Fruit fly (Drosophila melanogaster) Kc167 (cell line): ENCODE results near the gene CG14435.

Experiments
- Myc ChIP-seq: fragments of >200 bp; optimal IDR thresholded peaks from 2 replicates; lab custom pipeline; 2017; ENCODE audit warnings: missing external identifiers
- Sin3A ChIP-seq: fragments of >200 bp; optimal IDR thresholded peaks from 2 replicates; lab custom pipeline; 2018; ENCODE audit warnings: missing external identifiers
- h ChIP-seq: fragments of >200 bp; optimal IDR thresholded peaks from 3 replicates; lab custom pipeline; 2018; ENCODE audit warnings: missing external identifiers
- insv ChIP-seq: fragments of >200 bp; optimal IDR thresholded peaks from 3 replicates; lab custom pipeline; 2018; ENCODE audit warnings: missing external identifiers
- psq ChIP-seq: fragments of >200 bp; optimal IDR thresholded peaks from 2 replicates; lab custom pipeline; 2017; ENCODE audit warnings: missing external identifiers
- ttk ChIP-seq: sonication (Bioruptor generic); optimal IDR thresholded peaks from 2 replicates; lab custom pipeline; 2017; ENCODE audit warnings: missing external identifiers

Gene CG14435

DNA sequence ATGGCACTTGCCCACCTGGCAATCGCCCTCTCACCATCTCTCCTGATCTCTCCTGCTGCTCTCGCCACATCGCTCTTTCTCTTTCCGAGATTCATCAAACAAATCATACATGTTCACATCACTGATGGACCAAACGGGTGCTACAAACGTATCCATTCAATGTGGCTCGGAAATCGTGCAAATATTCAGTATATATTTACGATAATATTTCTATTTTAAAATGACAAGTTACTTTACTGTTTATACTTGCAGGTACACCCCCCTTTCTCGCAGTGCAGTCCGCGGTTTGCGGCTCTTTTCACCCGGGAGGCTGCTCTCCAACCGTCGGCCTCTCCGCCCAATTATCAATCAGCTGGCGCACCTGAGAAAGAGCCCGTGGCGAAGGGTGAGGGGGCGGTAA lies 52.2 kb downstream of the CG14435 start:
- TF ChIP-seq ttk (lab: Kevin White, UChicago) (no peak), Sin3A (lab: Kevin White, UChicago) (no peak), insv (lab: Kevin White, UChicago) (no peak), Myc (lab: Kevin White, UChicago) (no peak), psq (lab: Kevin White, UChicago) (no peak), h (lab: Kevin White, UChicago) (no peak)

- no peak for TF ChIP-seq h (lab: Kevin White, UChicago)
- TF ChIP-seq Myc (lab: Kevin White, UChicago) = no peak
- no peak for TF ChIP-seq insv (lab: Kevin White, UChicago)
- no peak for TF ChIP-seq Sin3A (lab: Kevin White, UChicago)
These were observed 52.8 kb downstream of the CG14435 start for dm6 chrX:6790944-6791343.
